Worm (Caenorhabditis elegans) whole organism, midembryonic: ENCODE results near the gene nspb-9.

Experiments
- cog-1 ChIP-seq: sonication (generic microtip); optimal IDR thresholded peaks from 2 replicates; lab custom pipeline; 2016; ENCODE audit warnings: missing genetic modification characterization, missing compliant biosample characterization
- flt-1 ChIP-seq: fragments of 200-800 bp; sonication (Bioruptor generic); IDR thresholded peaks from 2 replicates; pipeline ENCODE4 v1.3.6; 2022; ENCODE audit warnings: missing genetic modification characterization, missing compliant biosample characterization

ce11 chrII:14588162-14588561, 7.5 kb downstream of the nspb-9 start, which contains the start of gene nspb-10:
- no peak for TF ChIP-seq cog-1 (tag; lab: Kevin White, UChicago)
- no peak for TF ChIP-seq flt-1 (GFP tag; lab: Robert Waterston, UW)
